In the genomic region with DNA sequence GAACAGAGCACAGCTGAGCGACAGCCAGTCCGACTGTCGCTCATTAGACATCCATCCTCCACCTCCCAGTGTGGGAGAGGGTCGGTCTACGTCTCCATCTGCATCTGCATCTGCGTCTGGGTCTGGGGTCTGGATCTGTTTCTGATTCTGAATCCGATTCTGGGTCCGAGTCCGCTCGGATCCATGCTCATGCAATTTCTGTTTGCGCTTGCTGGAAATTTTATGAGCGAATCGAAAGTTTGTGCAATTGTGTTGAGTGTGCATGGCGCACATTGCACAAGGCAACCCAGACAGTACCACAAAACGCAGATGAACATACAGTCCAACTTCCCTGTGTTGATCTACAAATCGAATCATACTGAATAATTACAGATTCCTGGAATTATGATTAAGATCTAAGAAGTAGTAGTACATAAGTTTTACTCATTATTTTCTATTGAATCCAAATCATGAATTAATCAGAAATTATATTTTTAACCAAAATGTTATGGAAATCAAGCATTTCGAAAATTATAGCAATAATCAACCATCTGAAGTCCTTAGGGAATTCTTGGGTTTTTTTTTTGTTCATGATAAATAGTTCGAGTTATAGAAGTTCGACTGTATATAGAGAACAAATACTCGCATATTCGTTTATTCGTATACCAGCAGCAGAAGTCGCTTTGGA, we compare ENCODE assay signal across 2 fruit fly cellular contexts.
TF ChIP-seq lines count a peak whose summit lies in the region.

No protein-coding gene starts in this region.

TF ChIP-seq in whole organism, embryonic, 481 proteins besides CTCF, POLR2A, EP300 and RAD21 (continued from another document):
- TF ChIP-seq Spps (tag; optimal IDR thresholded peaks at IDR 0.05; lab: Kevin White, UChicago) (no peak), Neu2 (GFP tag; optimal IDR thresholded peaks at IDR 0.05; lab: Kevin White, UChicago; ENCODE audit: borderline replicate concordance) (no peak), mam (GFP tag; optimal IDR thresholded peaks at IDR 0.05; lab: Kevin White, UChicago) (peak; percentile 26), phol (tag; optimal IDR thresholded peaks at IDR 0.05; lab: Kevin White, UChicago) (peak; percentile 46), repo (GFP tag; optimal IDR thresholded peaks at IDR 0.05; lab: Kevin White, UChicago) (no peak), bigmax (GFP tag; optimal IDR thresholded peaks at IDR 0.05; lab: Kevin White, UChicago) (no peak), dysf (GFP tag; IDR thresholded peaks at IDR 0.05; lab: Robert Waterston, UW) (0 out of 3 replicates have a peak, but pooled peaks have one; percentile 10), nmo (GFP tag; optimal IDR thresholded peaks at IDR 0.05; lab: Kevin White, UChicago) (peak; percentile 30), Kr (GFP tag; optimal IDR thresholded peaks at IDR 0.05; lab: Kevin White, UChicago) (no peak), Sox102F (GFP tag; optimal IDR thresholded peaks at IDR 0.05; lab: Kevin White, UChicago) (peak; percentile 42), CG6791 (GFP tag; IDR thresholded peaks at IDR 0.05; lab: Robert Waterston, UW; ENCODE audit: partially characterized antibody) (0 out of 3 replicates have a peak, but pooled peaks have one; percentile 20), CG8478 (optimal IDR thresholded peaks at IDR 0.05; lab: Kevin White, UChicago) (no peak), CG6254 (GFP tag; optimal IDR thresholded peaks at IDR 0.05; lab: Kevin White, UChicago) (no peak), fd3F (GFP tag; optimal IDR thresholded peaks at IDR 0.05; lab: Kevin White, UChicago) (no peak), Asciz (GFP tag; optimal IDR thresholded peaks at IDR 0.05; lab: Kevin White, UChicago) (peak; percentile 4), kay (GFP tag; optimal IDR thresholded peaks at IDR 0.05; lab: Kevin White, UChicago) (no peak), CG11504 (tag; optimal IDR thresholded peaks at IDR 0.05; lab: Kevin White, UChicago) (peak; percentile 58), CG7271 (tag; optimal IDR thresholded peaks at IDR 0.05; lab: Kevin White, UChicago) (no peak), Sox100B (GFP tag; optimal IDR thresholded peaks at IDR 0.05; lab: Kevin White, UChicago) (peak; percentile 27), CG17361 (GFP tag; IDR thresholded peaks at IDR 0.05; lab: Robert Waterston, UW) (0 out of 3 replicates have a peak, but pooled peaks have one; percentile 20), D19A (tag; optimal IDR thresholded peaks at IDR 0.05; lab: Kevin White, UChicago) (peak; percentile 0), Oli (tag; optimal IDR thresholded peaks at IDR 0.05; lab: Kevin White, UChicago) (peak; percentile 40), trh (GFP tag; optimal IDR thresholded peaks at IDR 0.05; lab: Kevin White, UChicago) (no peak), CG31441 (GFP tag; IDR thresholded peaks at IDR 0.05; lab: Robert Waterston, UW) (no peak), CG18262 (tag; optimal IDR thresholded peaks at IDR 0.05; lab: Kevin White, UChicago) (no peak), CG4360 (GFP tag; IDR thresholded peaks at IDR 0.05; lab: Robert Waterston, UW) (no peak), CG2678 (tag; optimal IDR thresholded peaks at IDR 0.05; lab: Kevin White, UChicago) (peak; percentile 39), sens (GFP tag; lab: Kevin White, UChicago) (peak; percentile 83), grau (tag; optimal IDR thresholded peaks at IDR 0.05; lab: Kevin White, UChicago) (peak; percentile 48), Hr51 (GFP tag; optimal IDR thresholded peaks at IDR 0.05; lab: Kevin White, UChicago) (peak in 1 of 2 experiments; percentile 39), CG9609 (GFP tag; optimal IDR thresholded peaks at IDR 0.05; lab: Kevin White, UChicago) (no peak), Atf-2 (GFP tag; optimal IDR thresholded peaks at IDR 0.05; lab: Kevin White, UChicago) (no peak), CG6689 (GFP tag; IDR thresholded peaks at IDR 0.05; lab: Robert Waterston, UW) (peak; percentile 45), nerfin-2 (GFP tag; IDR thresholded peaks at IDR 0.05; lab: Robert Waterston, UW; ENCODE audit: partially characterized antibody) (no peak), CG3065 (GFP tag; optimal IDR thresholded peaks at IDR 0.05; lab: Kevin White, UChicago) (no peak), row (GFP tag; IDR thresholded peaks at IDR 0.05; lab: Robert Waterston, UW) (peak; percentile 20; the same call in 2 of the 3 replicates), ttk (GFP tag; IDR thresholded peaks at IDR 0.05; lab: Robert Waterston, UW) (no peak), zfh1 (GFP tag; IDR thresholded peaks at IDR 0.05; lab: Robert Waterston, UW) (no peak), Dbx (GFP tag; IDR thresholded peaks at IDR 0.05; lab: Robert Waterston, UW) (no peak), CG32767 (GFP tag; IDR thresholded peaks at IDR 0.05; lab: Robert Waterston, UW) (no peak), CG42726 (GFP tag; IDR thresholded peaks at IDR 0.05; lab: Robert Waterston, UW; ENCODE audit: partially characterized antibody) (0 out of 2 replicates have a peak, but pooled peaks have one; percentile 19), CG17829 (tag; optimal IDR thresholded peaks at IDR 0.05; lab: Kevin White, UChicago) (no peak), Ssrp (tag; optimal IDR thresholded peaks at IDR 0.05; lab: Kevin White, UChicago) (peak; percentile 2), Ptx1 (GFP tag; IDR thresholded peaks at IDR 0.05; lab: Robert Waterston, UW) (peak; percentile 35; the same call in 1 of the 2 replicates), chinmo (GFP tag; IDR thresholded peaks at IDR 0.05; lab: Robert Waterston, UW; ENCODE audit: partially characterized antibody) (0 out of 4 replicates have a peak, but pooled peaks have one; percentile 15), fd96Cb (tag; optimal IDR thresholded peaks at IDR 0.05; lab: Kevin White, UChicago) (peak; percentile 15)
TF ChIP-seq in whole organism, embryonic: peak in this region for 40.

TF ChIP-seq in whole organism, prepupa, 60 proteins besides CTCF, POLR2A, EP300 and RAD21 (continued from another document):
- TF ChIP-seq Sox102F (GFP tag; optimal IDR thresholded peaks at IDR 0.05; lab: Kevin White, UChicago) (peak; percentile 93), achi (GFP tag; optimal IDR thresholded peaks at IDR 0.05; lab: Kevin White, UChicago) (peak; percentile 95), vri (GFP tag; optimal IDR thresholded peaks at IDR 0.05; lab: Kevin White, UChicago) (peak; percentile 67), CG4318 (GFP tag; optimal IDR thresholded peaks at IDR 0.05; lab: Kevin White, UChicago) (peak; percentile 94), CG11902 (GFP tag; optimal IDR thresholded peaks at IDR 0.05; lab: Kevin White, UChicago) (peak; percentile 94), Sox15 (GFP tag; optimal IDR thresholded peaks at IDR 0.05; lab: Kevin White, UChicago) (peak; percentile 93), Eip75B (GFP tag; optimal IDR thresholded peaks at IDR 0.05; lab: Kevin White, UChicago) (peak; percentile 97), CG8632 (GFP tag; optimal IDR thresholded peaks at IDR 0.05; lab: Kevin White, UChicago) (peak; percentile 94), Met (GFP tag; optimal IDR thresholded peaks at IDR 0.05; lab: Kevin White, UChicago) (peak; percentile 96), dac (GFP tag; optimal IDR thresholded peaks at IDR 0.05; lab: Kevin White, UChicago) (peak; percentile 83), Ets21C (GFP tag; optimal IDR thresholded peaks at IDR 0.05; lab: Kevin White, UChicago) (peak; percentile 91), CG31627 (GFP tag; optimal IDR thresholded peaks at IDR 0.05; lab: Kevin White, UChicago) (peak; percentile 96)
